Worm (Caenorhabditis elegans) whole organism, L2 larva: ENCODE results near the gene D2023.1.

Source experiments
- C34F6.9 ChIP-seq: fragments of 150-350 bp; optimal IDR thresholded peaks from 2 replicates; lab custom pipeline; 2014; ENCODE audit warnings: missing biosample characterization, missing genetic modification characterization
- F13H6.1 ChIP-seq: sonication (generic microtip); optimal IDR thresholded peaks from 2 replicates; lab custom pipeline; 2016; ENCODE audit warnings: missing genetic modification characterization, missing compliant biosample characterization
- Y55F3AM.14 ChIP-seq: fragments of 200-800 bp; sonication (Bioruptor generic); optimal IDR thresholded peaks from 2 replicates; lab custom pipeline; 2018; ENCODE audit warnings: mild to moderate bottlenecking, missing genetic modification characterization, missing compliant biosample characterization
- ZK546.5 ChIP-seq: sonication (generic microtip); optimal IDR thresholded peaks from 2 replicates; lab custom pipeline; 2017; ENCODE audit warnings: missing biosample characterization, missing genetic modification characterization
- alr-1 ChIP-seq: fragments of 150-350 bp; optimal IDR thresholded peaks from 2 replicates; lab custom pipeline; 2014; ENCODE audit warnings: missing biosample characterization, missing genetic modification characterization
- aly-2 ChIP-seq: fragments of 150-350 bp; optimal IDR thresholded peaks from 2 replicates; lab custom pipeline; 2014; ENCODE audit warnings: missing biosample characterization, missing genetic modification characterization
- blmp-1 ChIP-seq: sonication (generic microtip); optimal IDR thresholded peaks from 2 replicates; lab custom pipeline; 2017; ENCODE audit warnings: missing genetic modification characterization, mild to moderate bottlenecking, missing compliant biosample characterization, antibody characterized with exemption, moderate library complexity; ENCODE audit not compliant: insufficient read depth
- ceh-16 ChIP-seq: fragments of 150-350 bp; optimal IDR thresholded peaks from 2 replicates; lab custom pipeline; 2014; ENCODE audit warnings: missing biosample characterization, missing genetic modification characterization
- ceh-82 ChIP-seq: fragments of 150-350 bp; optimal IDR thresholded peaks from 2 replicates; lab custom pipeline; 2014; ENCODE audit warnings: missing biosample characterization, missing genetic modification characterization
- dmd-4 ChIP-seq: sonication (generic microtip); optimal IDR thresholded peaks from 2 replicates; lab custom pipeline; 2017; ENCODE audit warnings: missing biosample characterization, missing genetic modification characterization
- egl-27 ChIP-seq: sonication (generic microtip); optimal IDR thresholded peaks from 3 replicates; lab custom pipeline; 2017; ENCODE audit warnings: missing biosample characterization, missing genetic modification reagents, missing genetic modification characterization
- elt-3 ChIP-seq: sonication (generic microtip); optimal IDR thresholded peaks from 2 replicates; lab custom pipeline; 2017; ENCODE audit warnings: missing biosample characterization, missing genetic modification characterization
- fos-1 ChIP-seq: fragments of 150-350 bp; optimal IDR thresholded peaks from 2 replicates; lab custom pipeline; 2014; ENCODE audit warnings: missing biosample characterization, missing genetic modification characterization
- lin-13 ChIP-seq: fragments of 150-350 bp; optimal IDR thresholded peaks from 2 replicates; lab custom pipeline; 2014; ENCODE audit warnings: missing biosample characterization, missing genetic modification reagents, missing genetic modification characterization
- lsy-2 ChIP-seq, 2 experiments: fragments of 150-350 bp in 1 of 2; sonication (generic microtip) in 1 of 2; optimal IDR thresholded peaks; 2 replicates each; lab custom pipeline; 2014 to 2017; ENCODE audit warnings: missing biosample characterization in 2 of 2, missing genetic modification characterization in 2 of 2
- mab-5 ChIP-seq: fragments of 150-350 bp; optimal IDR thresholded peaks from 2 replicates; lab custom pipeline; 2014; ENCODE audit warnings: missing biosample characterization, missing genetic modification characterization
- nhr-11 ChIP-seq: fragments of 150-350 bp; optimal IDR thresholded peaks from 2 replicates; lab custom pipeline; 2014; ENCODE audit warnings: missing biosample characterization, missing genetic modification characterization
- nhr-12 ChIP-seq: fragments of 150-350 bp; optimal IDR thresholded peaks from 2 replicates; lab custom pipeline; 2014; ENCODE audit warnings: missing biosample characterization, missing genetic modification characterization
- nhr-129 ChIP-seq: fragments of 150-350 bp; optimal IDR thresholded peaks from 2 replicates; lab custom pipeline; 2014; ENCODE audit warnings: missing biosample characterization, missing genetic modification characterization
- nhr-21 ChIP-seq: fragments of 150-350 bp; optimal IDR thresholded peaks from 2 replicates; lab custom pipeline; 2014; ENCODE audit warnings: missing biosample characterization, missing genetic modification characterization
- nhr-23 ChIP-seq: fragments of 150-350 bp; optimal IDR thresholded peaks from 2 replicates; lab custom pipeline; 2014; ENCODE audit warnings: missing biosample characterization, missing genetic modification reagents, missing genetic modification characterization
- sem-4 ChIP-seq: fragments of 150-350 bp; optimal IDR thresholded peaks from 2 replicates; lab custom pipeline; 2014; ENCODE audit warnings: missing biosample characterization, missing genetic modification reagents, missing genetic modification characterization
- skn-1 ChIP-seq: sonication (generic microtip); optimal IDR thresholded peaks from 2 replicates; lab custom pipeline; 2017; ENCODE audit warnings: missing biosample characterization, missing genetic modification characterization
- sma-3 ChIP-seq: sonication (generic microtip); optimal IDR thresholded peaks from 2 replicates; lab custom pipeline; 2016; ENCODE audit warnings: missing genetic modification reagents, missing genetic modification characterization, missing compliant biosample characterization
- sma-9 ChIP-seq, 2 experiments: fragments of 150-350 bp in 1 of 2; sonication (generic microtip) in 1 of 2; optimal IDR thresholded peaks; 2 replicates each; lab custom pipeline; 2014 to 2016; ENCODE audit warnings: missing genetic modification characterization in 2 of 2, mild to moderate bottlenecking in 1 of 2, missing biosample characterization in 1 of 2, missing compliant biosample characterization in 1 of 2, missing genetic modification reagents in 1 of 2, moderate library complexity in 1 of 2
- snpc-4 ChIP-seq: fragments of 150-350 bp; optimal IDR thresholded peaks from 2 replicates; lab custom pipeline; 2014; ENCODE audit warnings: missing biosample characterization, missing genetic modification characterization
- unc-39 ChIP-seq: fragments of 150-350 bp; optimal IDR thresholded peaks from 2 replicates; lab custom pipeline; 2014; ENCODE audit warnings: missing biosample characterization, missing genetic modification characterization
- unc-55 ChIP-seq: fragments of 150-350 bp; sonication (generic microtip); optimal IDR thresholded peaks from 3 replicates; lab custom pipeline; 2014; ENCODE audit warnings: missing biosample characterization, missing genetic modification reagents, missing genetic modification characterization
- zag-1 ChIP-seq: fragments of 150-350 bp; optimal IDR thresholded peaks from 2 replicates; lab custom pipeline; 2014; ENCODE audit warnings: missing biosample characterization, missing genetic modification characterization
- ztf-1 ChIP-seq: fragments of 200-800 bp; sonication (Bioruptor generic); conservative IDR thresholded peaks from 2 replicates; pipeline ENCODE4 v1.3.6; 2022; ENCODE audit warnings: missing genetic modification characterization, missing compliant biosample characterization
- ztf-11 ChIP-seq: sonication (generic microtip); optimal IDR thresholded peaks from 2 replicates; lab custom pipeline; 2017; ENCODE audit warnings: missing biosample characterization, missing genetic modification characterization
- ztf-4 ChIP-seq: fragments of 150-350 bp; optimal IDR thresholded peaks from 2 replicates; lab custom pipeline; 2014; ENCODE audit warnings: missing biosample characterization, missing genetic modification characterization

The D2023.1 gene

DNA sequence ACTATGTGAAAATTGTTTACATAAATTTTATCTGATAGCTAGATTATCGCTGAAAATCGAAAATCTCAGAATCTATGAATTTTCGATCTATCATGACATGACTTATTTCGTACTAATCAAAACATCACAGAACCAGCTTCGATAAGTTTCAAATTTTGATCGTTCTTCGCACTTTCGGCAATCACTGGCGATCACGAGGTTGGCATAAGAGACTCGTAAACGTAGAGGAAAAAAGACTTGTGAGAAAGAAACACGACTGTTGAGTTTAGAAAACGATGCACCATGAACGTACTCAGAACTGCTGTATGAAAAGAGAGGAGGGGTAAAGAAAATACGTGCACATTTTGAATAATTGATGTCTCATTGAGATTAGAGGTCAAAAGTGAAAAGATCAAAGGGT, 34.6 kb downstream of the D2023.1 start (continued):
- TF ChIP-seq blmp-1 (tag; lab: Kevin White, UChicago): peak; percentile 83
- peak; percentile 37 for TF ChIP-seq mab-5 (tag; lab: Kevin White, UChicago)
- TF ChIP-seq ZK546.5 (tag; lab: Kevin White, UChicago): no peak
- TF ChIP-seq egl-27 (tag; lab: Kevin White, UChicago): peak; percentile 27
- TF ChIP-seq ceh-82 (tag; lab: Kevin White, UChicago): no peak
- TF ChIP-seq lsy-2 (tag; optimal IDR thresholded peaks at IDR 0.05; lab: Kevin White, UChicago): peak in 1 of 2 experiments; percentile 79
- TF ChIP-seq unc-39 (tag; lab: Kevin White, UChicago): no peak
- peak; percentile 84 for TF ChIP-seq sma-3 (GFP tag; lab: Kevin White, UChicago)
- TF ChIP-seq elt-3 (tag; lab: Kevin White, UChicago): no peak
- no peak for TF ChIP-seq dmd-4
- peak; percentile 61 for TF ChIP-seq lin-13
- no peak for TF ChIP-seq ztf-1 (GFP tag; lab: Robert Waterston, UW)
- no peak for TF ChIP-seq zag-1 (tag; lab: Kevin White, UChicago)
- TF ChIP-seq ceh-16 (tag; lab: Kevin White, UChicago): no peak
- peak; percentile 77 for TF ChIP-seq C34F6.9 (tag; lab: Kevin White, UChicago)
- TF ChIP-seq alr-1: no peak
- TF ChIP-seq snpc-4: no peak

DNA sequence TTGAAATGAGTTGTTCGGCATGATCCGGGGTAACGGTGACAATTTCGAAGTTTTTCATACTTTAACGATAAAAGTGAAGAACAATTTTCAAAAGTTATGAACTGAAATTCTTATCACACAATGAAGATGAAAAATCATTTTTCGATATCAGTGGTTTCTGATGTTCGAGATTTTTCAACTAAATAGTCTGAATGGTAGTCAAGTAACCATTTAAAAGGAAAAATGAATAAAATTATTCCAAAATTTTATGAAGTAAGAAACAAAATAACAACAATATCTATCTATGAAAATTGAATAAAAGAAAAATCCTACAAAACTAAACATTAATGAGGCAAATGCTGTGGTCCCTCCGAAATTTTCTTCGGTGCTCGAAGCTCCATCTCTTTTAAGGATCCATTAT, 36.3 kb downstream of the D2023.1 start, which contains the start of gene D2023.4:
Gene D2023.4, minus strand, starts transcription at position 101 of the 400 bp plus-strand sequence.
- TF ChIP-seq sma-3 (GFP tag; lab: Kevin White, UChicago) (no peak), fos-1 (tag; lab: Kevin White, UChicago) (peak; percentile 14)
- TF ChIP-seq, all 48 proteins: peak for 1

ce11 chrV:11826967-11827366, 37.6 kb downstream of the D2023.1 start, which contains the start of the genes mpst-1 and D2023.6:
Gene mpst-1 (minus strand): TSS chrV:11827067.
Gene D2023.6 (plus strand): TSS chrV:11827354.
- no peak for TF ChIP-seq lin-13
- no peak for TF ChIP-seq unc-55 (GFP tag; lab: Kevin White, UChicago)
- TF ChIP-seq nhr-12 (tag; lab: Kevin White, UChicago): no peak
- no peak for TF ChIP-seq skn-1 (tag; lab: Kevin White, UChicago)
- TF ChIP-seq C34F6.9 (tag; lab: Kevin White, UChicago): peak; percentile 4
- TF ChIP-seq nhr-11: no peak

DNA sequence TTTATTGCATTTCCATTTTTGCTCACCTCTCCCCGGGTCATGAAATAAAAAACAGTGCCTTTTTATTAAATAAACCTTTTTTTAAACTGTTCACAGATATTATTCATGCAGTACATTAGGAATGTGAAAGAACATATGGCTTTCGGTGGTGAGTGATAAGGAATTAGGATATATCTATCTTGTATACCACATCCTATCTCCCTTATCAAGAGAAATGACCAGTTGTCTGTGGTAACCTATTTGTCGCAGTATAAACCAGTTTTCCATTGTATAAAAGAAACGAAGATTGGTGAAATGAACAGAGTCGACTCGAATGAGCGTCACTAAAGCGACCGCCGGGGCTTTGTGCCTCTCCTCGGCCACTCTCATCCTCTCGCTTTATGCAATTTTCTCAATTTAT, 39.9 kb downstream of the D2023.1 start, which contains the start of gene col-158:
Gene col-158, plus strand, starts transcription at position 301 of the 400 bp plus-strand sequence.
- TF ChIP-seq F13H6.1 (tag; lab: Kevin White, UChicago) (no peak), zag-1 (tag; lab: Kevin White, UChicago) (no peak), blmp-1 (tag; lab: Kevin White, UChicago) (no peak), mab-5 (tag; lab: Kevin White, UChicago) (no peak), Y55F3AM.14 (GFP tag; lab: Kevin White, UChicago) (no peak), aly-2 (tag; lab: Kevin White, UChicago) (no peak), sma-9 (GFP tag; optimal IDR thresholded peaks at IDR 0.05; lab: Kevin White, UChicago) (no peak), sma-9 (tag; optimal IDR thresholded peaks at IDR 0.05; lab: Kevin White, UChicago) (no peak), nhr-11 (no peak), ceh-16 (tag; lab: Kevin White, UChicago) (no peak), fos-1 (tag; lab: Kevin White, UChicago) (no peak), lsy-2 (tag; optimal IDR thresholded peaks at IDR 0.05; lab: Kevin White, UChicago) (no peak), ztf-11 (no peak), elt-3 (tag; lab: Kevin White, UChicago) (no peak), nhr-23 (tag; lab: Kevin White, UChicago) (no peak), snpc-4 (no peak), ceh-82 (tag; lab: Kevin White, UChicago) (no peak), sma-3 (GFP tag; lab: Kevin White, UChicago) (no peak), nhr-12 (tag; lab: Kevin White, UChicago) (no peak)

DNA sequence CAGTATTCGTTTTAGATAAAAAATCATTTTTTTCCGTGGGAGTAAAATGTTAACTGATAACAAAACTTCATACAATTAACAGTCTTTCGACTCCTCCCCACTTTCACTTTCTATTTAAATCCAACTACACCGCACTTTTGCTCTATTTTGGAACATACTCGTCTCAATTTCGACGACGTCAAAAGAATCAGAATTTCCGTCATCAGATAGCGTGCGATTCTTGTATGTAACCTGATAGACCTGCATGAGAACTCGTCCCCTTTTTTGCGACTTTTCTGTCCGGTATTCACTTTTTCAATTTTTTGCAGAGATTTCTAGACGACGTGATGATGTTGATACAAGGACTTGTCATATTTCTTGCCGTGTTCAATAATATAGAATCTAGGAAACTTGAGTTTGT, 44.0 kb downstream of the D2023.1 start, which contains the start of gene pho-8:
Gene pho-8, plus strand, starts transcription at position 301 of the 400 bp plus-strand sequence.
- TF ChIP-seq sma-9 (GFP tag; optimal IDR thresholded peaks at IDR 0.05; lab: Kevin White, UChicago) (no peak), sma-9 (tag; optimal IDR thresholded peaks at IDR 0.05; lab: Kevin White, UChicago) (no peak), fos-1 (tag; lab: Kevin White, UChicago) (no peak), ztf-4 (tag; lab: Kevin White, UChicago) (no peak), sem-4 (tag; lab: Kevin White, UChicago) (no peak), lsy-2 (tag; optimal IDR thresholded peaks at IDR 0.05; lab: Kevin White, UChicago) (no peak), skn-1 (tag; lab: Kevin White, UChicago) (no peak), nhr-129 (no peak), nhr-21 (tag; lab: Kevin White, UChicago) (no peak), sma-3 (GFP tag; lab: Kevin White, UChicago) (no peak), aly-2 (tag; lab: Kevin White, UChicago) (no peak)
